Fruit fly (Drosophila melanogaster): ENCODE measurements around the gene Nrx-1.

DNA sequence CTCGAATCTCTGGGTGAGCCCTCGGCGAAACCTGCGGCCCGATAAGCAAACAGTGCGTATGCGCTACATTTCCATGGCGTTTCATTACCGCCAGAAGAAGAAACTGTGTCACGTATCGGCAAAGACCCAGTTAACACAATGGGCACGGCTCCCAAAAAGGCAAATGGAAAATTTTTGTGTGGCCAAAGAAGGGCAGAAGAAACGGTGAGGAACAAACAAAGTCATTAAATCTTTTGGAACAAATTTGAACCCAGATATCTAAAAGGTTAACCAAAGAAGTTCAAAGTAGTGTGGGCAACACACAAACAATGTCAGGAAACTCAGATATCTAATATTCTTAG lies 56.7 kb downstream of the Nrx-1 start:
- TF ChIP-seq Dll (optimal IDR thresholded peaks at IDR 0.05) (no peak), usp (GFP tag; optimal IDR thresholded peaks at IDR 0.05) (no peak), psq (optimal IDR thresholded peaks at IDR 0.05) (no peak), EcR (GFP tag; optimal IDR thresholded peaks at IDR 0.05) (no peak)

Data from whole organism.